Worm (Caenorhabditis elegans) whole organism, L4 larva: ENCODE results near the gene sre-30.

ENCODE experiments used
- D1046.2 ChIP-seq: fragments of 200-800 bp; sonication (Bioruptor generic); IDR thresholded peaks from 2 replicates; pipeline ENCODE4 v1.3.6; 2022; ENCODE audit warnings: missing genetic modification characterization, missing compliant biosample characterization
- F26F4.8 ChIP-seq: fragments of 200-800 bp; sonication (Bioruptor generic); conservative IDR thresholded peaks from 2 replicates; pipeline ENCODE4 v1.3.6; 2022; ENCODE audit warnings: missing genetic modification characterization, missing compliant biosample characterization
- R02D3.7 ChIP-seq: fragments of 150-350 bp; sonication (generic microtip); optimal IDR thresholded peaks from 3 replicates; lab custom pipeline; 2014; ENCODE audit warnings: missing biosample characterization, missing genetic modification characterization
- T20F7.1 ChIP-seq: fragments of 200-800 bp; sonication (Bioruptor generic); optimal IDR thresholded peaks from 2 replicates; lab custom pipeline; 2018; ENCODE audit warnings: mild to moderate bottlenecking, missing genetic modification characterization, missing compliant biosample characterization
- T26A8.4 ChIP-seq: fragments of 200-800 bp; sonication (Bioruptor generic); IDR thresholded peaks from 2 replicates; pipeline ENCODE4 v1.3.6; 2022; ENCODE audit warnings: missing genetic modification characterization, missing compliant biosample characterization
- Y105C5A.15 ChIP-seq: fragments of 200-800 bp; sonication (Bioruptor generic); IDR thresholded peaks from 2 replicates; pipeline ENCODE4 v1.3.6; 2022; ENCODE audit warnings: missing genetic modification characterization, missing compliant biosample characterization
- Y48G9A.11 ChIP-seq: fragments of 200-800 bp; sonication (Bioruptor generic); IDR thresholded peaks from 2 replicates; pipeline ENCODE4 v1.3.6; 2022; ENCODE audit warnings: missing genetic modification reagents, missing genetic modification characterization, missing compliant biosample characterization
- Y75B8A.6 ChIP-seq: fragments of 200-800 bp; sonication (Bioruptor generic); IDR thresholded peaks from 2 replicates; pipeline ENCODE4 v1.3.6; 2022; ENCODE audit warnings: missing genetic modification reagents, missing genetic modification characterization, missing compliant biosample characterization
- ZK337.2 ChIP-seq: fragments of 200-800 bp; sonication (Bioruptor generic); IDR thresholded peaks from 2 replicates; pipeline ENCODE4 v1.3.6; 2022; ENCODE audit warnings: missing genetic modification reagents, missing genetic modification characterization, missing compliant biosample characterization
- ZK546.5 ChIP-seq, 2 experiments: sonication (generic microtip); optimal IDR thresholded peaks; 2 replicates each; lab custom pipeline; 2017; ENCODE audit warnings: missing biosample characterization in 2 of 2, missing genetic modification characterization in 2 of 2
- ceh-20 ChIP-seq: fragments of 200-800 bp; sonication (Bioruptor generic); IDR thresholded peaks from 2 replicates; pipeline ENCODE4 v1.3.6; 2022; ENCODE audit warnings: missing genetic modification reagents, missing genetic modification characterization, missing compliant biosample characterization
- ceh-28 ChIP-seq: fragments of 150-350 bp; optimal IDR thresholded peaks from 2 replicates; lab custom pipeline; 2014; ENCODE audit warnings: missing biosample characterization, missing genetic modification reagents, missing genetic modification characterization
- ceh-32 ChIP-seq: sonication (generic microtip); optimal IDR thresholded peaks from 2 replicates; lab custom pipeline; 2016; ENCODE audit warnings: mild to moderate bottlenecking, missing genetic modification characterization, missing compliant biosample characterization; ENCODE audit not compliant: poor library complexity
- dmd-6 ChIP-seq: fragments of 200-800 bp; sonication (Bioruptor generic); IDR thresholded peaks from 2 replicates; pipeline ENCODE4 v1.3.6; 2022; ENCODE audit warnings: missing genetic modification reagents, missing genetic modification characterization, missing compliant biosample characterization
- dpl-1 ChIP-seq: fragments of 150-350 bp; optimal IDR thresholded peaks from 2 replicates; lab custom pipeline; 2014; ENCODE audit warnings: missing biosample characterization, missing genetic modification reagents, missing genetic modification characterization
- dve-1 ChIP-seq: sonication (generic microtip); optimal IDR thresholded peaks from 2 replicates; lab custom pipeline; 2017; ENCODE audit warnings: antibody characterized with exemption, mild to moderate bottlenecking, missing genetic modification characterization, missing compliant biosample characterization; ENCODE audit not compliant: insufficient read depth
- fos-1 ChIP-seq: fragments of 150-350 bp; optimal IDR thresholded peaks from 2 replicates; lab custom pipeline; 2014; ENCODE audit warnings: missing biosample characterization, missing genetic modification characterization
- hif-1 ChIP-seq, 2 experiments: sonication (generic microtip); optimal IDR thresholded peaks; 2 replicates each; lab custom pipeline; 2016 to 2017; ENCODE audit warnings: missing compliant biosample characterization in 2 of 2, missing genetic modification characterization in 2 of 2, missing genetic modification reagents in 2 of 2, missing genotype in 2 of 2, mild to moderate bottlenecking in 1 of 2
- hlh-11 ChIP-seq: fragments of 200-800 bp; sonication (Bioruptor generic); optimal IDR thresholded peaks from 2 replicates; lab custom pipeline; 2018; ENCODE audit warnings: mild to moderate bottlenecking, missing genetic modification characterization, missing compliant biosample characterization
- hlh-30 ChIP-seq: sonication (generic microtip); optimal IDR thresholded peaks from 2 replicates; lab custom pipeline; 2017; ENCODE audit warnings: antibody characterized with exemption, mild to moderate bottlenecking, missing genetic modification characterization, missing compliant biosample characterization; ENCODE audit not compliant: insufficient read depth
- lsy-2 ChIP-seq, 2 experiments: fragments of 150-350 bp in 1 of 2; sonication (generic microtip) in 1 of 2; optimal IDR thresholded peaks; 2 replicates each; lab custom pipeline; 2014 to 2017; ENCODE audit warnings: missing biosample characterization in 2 of 2, missing genetic modification characterization in 2 of 2
- madf-5 ChIP-seq, 2 experiments: fragments of 200-800 bp; sonication (Bioruptor generic); IDR thresholded peaks; 2 replicates each; pipeline ENCODE4 v1.3.6; 2022; ENCODE audit warnings: missing compliant biosample characterization in 2 of 2, missing genetic modification characterization in 2 of 2
- madf-9 ChIP-seq: fragments of 200-800 bp; sonication (Bioruptor generic); conservative IDR thresholded peaks from 2 replicates; pipeline ENCODE4 v1.3.6; 2022; ENCODE audit warnings: missing genetic modification reagents, missing genetic modification characterization, missing compliant biosample characterization
- mep-1 ChIP-seq: fragments of 150-350 bp; sonication (generic microtip); optimal IDR thresholded peaks from 3 replicates; lab custom pipeline; 2014; ENCODE audit warnings: missing biosample characterization, missing genetic modification characterization
- mxl-2 ChIP-seq: fragments of 200-800 bp; sonication (Bioruptor generic); conservative IDR thresholded peaks from 2 replicates; pipeline ENCODE4 v1.3.6; 2022; ENCODE audit warnings: missing genetic modification reagents, missing genetic modification characterization, missing compliant biosample characterization
- mxl-3 ChIP-seq: fragments of 200-800 bp; sonication (Bioruptor generic); optimal IDR thresholded peaks from 2 replicates; lab custom pipeline; 2018; ENCODE audit warnings: mild to moderate bottlenecking, missing genetic modification characterization, missing compliant biosample characterization
- nhr-11 ChIP-seq: fragments of 150-350 bp; optimal IDR thresholded peaks from 2 replicates; lab custom pipeline; 2014; ENCODE audit warnings: missing biosample characterization, missing genetic modification characterization
- nhr-237 ChIP-seq: sonication (generic microtip); optimal IDR thresholded peaks from 2 replicates; lab custom pipeline; 2017; ENCODE audit warnings: missing biosample characterization, missing genetic modification characterization
- nhr-28 ChIP-seq: fragments of 150-350 bp; optimal IDR thresholded peaks from 2 replicates; lab custom pipeline; 2014; ENCODE audit warnings: missing biosample characterization, missing genetic modification characterization
- nhr-42 ChIP-seq: fragments of 200-800 bp; sonication (Bioruptor generic); IDR thresholded peaks from 2 replicates; pipeline ENCODE4 v1.3.6; 2022; ENCODE audit warnings: missing genetic modification characterization, missing compliant biosample characterization
- nhr-48 ChIP-seq: sonication (generic microtip); optimal IDR thresholded peaks from 2 replicates; lab custom pipeline; 2016; ENCODE audit warnings: mild to moderate bottlenecking, missing genetic modification characterization, missing compliant biosample characterization
- nhr-6 ChIP-seq: fragments of 150-350 bp; optimal IDR thresholded peaks from 2 replicates; lab custom pipeline; 2014; ENCODE audit warnings: missing biosample characterization, missing genetic modification characterization
- nhr-76 ChIP-seq: fragments of 150-350 bp; optimal IDR thresholded peaks from 2 replicates; lab custom pipeline; 2014; ENCODE audit warnings: missing biosample characterization, missing genetic modification characterization
- nhr-77 ChIP-seq: fragments of 150-350 bp; optimal IDR thresholded peaks from 2 replicates; lab custom pipeline; 2014; ENCODE audit warnings: missing biosample characterization, missing genetic modification characterization
- pha-4 ChIP-seq, 2 experiments: fragments of 150-350 bp in 1 of 2; fragments of 200-800 bp in 1 of 2; sonication (Bioruptor generic) in 1 of 2; IDR thresholded peaks in 1 of 2; optimal IDR thresholded peaks in 1 of 2; 2 replicates each; pipeline versions ENCODE4 v1.3.6 to Lab custom; 2014 to 2022; ENCODE audit warnings: missing genetic modification characterization in 2 of 2, missing genetic modification reagents in 2 of 2, missing biosample characterization in 1 of 2, missing compliant biosample characterization in 1 of 2
- pqm-1 ChIP-seq: sonication (generic microtip); optimal IDR thresholded peaks from 2 replicates; lab custom pipeline; 2017; ENCODE audit warnings: missing biosample characterization, missing genetic modification characterization
- rbr-2 ChIP-seq: sonication (generic microtip); optimal IDR thresholded peaks from 2 replicates; lab custom pipeline; 2016; ENCODE audit warnings: missing genotype, missing genetic modification characterization, missing compliant biosample characterization
- snpc-4 ChIP-seq: fragments of 150-350 bp; optimal IDR thresholded peaks from 2 replicates; lab custom pipeline; 2014; ENCODE audit warnings: missing biosample characterization, missing genetic modification characterization
- spr-1 ChIP-seq: sonication (generic microtip); optimal IDR thresholded peaks from 2 replicates; lab custom pipeline; 2016; ENCODE audit warnings: mild to moderate bottlenecking, missing genetic modification characterization, missing compliant biosample characterization
- unc-130 ChIP-seq: sonication (generic microtip); optimal IDR thresholded peaks from 2 replicates; lab custom pipeline; 2016; ENCODE audit warnings: missing genetic modification reagents, missing genetic modification characterization, missing compliant biosample characterization
- unc-62 ChIP-seq, 3 experiments: fragments of 150-350 bp in 1 of 3; sonication (generic microtip); optimal IDR thresholded peaks in 2 of 3; peaks in 1 of 3; 1 replicate in 1 of 3; 2 replicates in 2 of 3; lab custom pipeline; 2014 to 2017; ENCODE audit warnings: missing biosample characterization in 3 of 3, missing genetic modification characterization in 3 of 3, missing genetic modification reagents in 3 of 3, missing genotype in 1 of 3
- vab-7 ChIP-seq: fragments of 200-800 bp; sonication (Bioruptor generic); IDR thresholded peaks from 2 replicates; pipeline ENCODE4 v1.3.6; 2022; ENCODE audit warnings: missing genetic modification reagents, missing genetic modification characterization, missing compliant biosample characterization

Gene sre-30

DNA sequence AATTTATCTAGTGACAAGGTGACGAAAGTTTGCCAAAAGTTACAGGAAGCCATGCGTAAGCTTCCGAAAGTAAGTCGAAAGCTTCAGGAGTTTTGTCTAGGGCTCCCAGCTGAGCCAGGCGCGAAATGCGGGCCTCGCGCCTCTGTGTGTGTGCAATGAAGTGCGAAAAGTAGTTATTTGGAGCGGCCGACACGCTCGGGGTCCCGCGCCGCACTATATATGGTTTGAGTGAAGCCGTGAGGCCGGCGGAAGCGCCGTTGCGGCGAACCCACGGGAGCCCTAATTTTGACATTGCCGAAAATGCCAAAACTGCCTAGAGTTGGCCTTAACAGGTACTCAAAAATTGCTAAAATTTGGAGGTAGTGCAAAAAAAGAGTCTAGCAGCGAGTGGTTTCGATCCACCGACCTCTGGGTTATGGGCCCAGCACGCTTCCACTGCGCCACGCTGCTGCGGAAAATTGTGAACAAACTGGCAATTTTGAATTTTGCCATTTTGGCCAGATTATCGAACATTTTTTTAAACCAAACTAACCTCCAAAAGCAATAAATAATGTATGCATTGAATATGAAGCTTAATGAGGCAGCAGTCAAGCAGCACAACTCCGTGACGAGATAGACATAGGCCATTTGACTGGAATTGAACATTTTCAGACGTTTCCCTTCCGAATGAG lies 29.0 kb upstream of the sre-30 start (continued):
- TF ChIP-seq Y48G9A.11 (GFP tag; lab: Robert Waterston, UW) = no peak
- TF ChIP-seq nhr-28 (tag; lab: Kevin White, UChicago) = no peak
- TF ChIP-seq ZK546.5 (tag; optimal IDR thresholded peaks at IDR 0.05; lab: Kevin White, UChicago) = no peak
- TF ChIP-seq pha-4 (GFP tag; IDR thresholded peaks at IDR 0.05; lab: Robert Waterston, UW) = peak; percentile 18; the same call in 1 of the 2 replicates
- no peak for TF ChIP-seq pha-4 (tag; optimal IDR thresholded peaks at IDR 0.05; lab: Kevin White, UChicago)
- no peak for TF ChIP-seq ceh-28 (tag; lab: Kevin White, UChicago)
- no peak for TF ChIP-seq Y75B8A.6
- TF ChIP-seq ceh-32 (tag; lab: Kevin White, UChicago) = no peak
- no peak for TF ChIP-seq nhr-76
- TF ChIP-seq spr-1 (tag; lab: Kevin White, UChicago) = no peak
- no peak for TF ChIP-seq hif-1 (tag; optimal IDR thresholded peaks at IDR 0.05; lab: Kevin White, UChicago)
- no peak for TF ChIP-seq F26F4.8 (GFP tag; lab: Robert Waterston, UW)

DNA sequence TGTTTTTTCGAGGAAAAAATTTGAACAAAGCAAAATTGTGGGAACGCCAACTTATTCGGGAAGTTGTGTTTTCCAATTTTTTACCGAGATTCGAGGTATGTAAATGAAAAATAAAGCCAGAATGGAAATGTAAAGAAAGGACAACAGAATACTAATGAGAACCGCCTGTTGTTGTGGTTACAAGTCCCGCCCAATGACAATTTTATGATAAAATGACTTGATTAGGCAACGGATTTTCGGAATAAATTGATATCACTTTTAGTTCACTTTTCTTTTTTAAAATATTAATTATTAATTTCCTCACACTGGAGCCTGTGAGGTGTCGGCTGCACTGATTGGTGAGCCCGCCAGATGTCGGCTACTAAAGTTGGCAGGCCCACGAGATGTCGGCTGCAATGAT lies 26.1 kb upstream of the sre-30 start, which contains the start of gene dct-12:
Gene dct-12, minus strand, starts transcription at position 101 of the 400 bp plus-strand sequence.
- TF ChIP-seq mxl-3 (GFP tag; lab: Kevin White, UChicago) (no peak), unc-62 (GFP tag; optimal IDR thresholded peaks at IDR 0.05 in 1 of 2; lab: Kevin White, UChicago) (peak in 1 of 2 experiments; percentile 70), unc-62 (tag; optimal IDR thresholded peaks at IDR 0.05; lab: Kevin White, UChicago) (no peak)

DNA sequence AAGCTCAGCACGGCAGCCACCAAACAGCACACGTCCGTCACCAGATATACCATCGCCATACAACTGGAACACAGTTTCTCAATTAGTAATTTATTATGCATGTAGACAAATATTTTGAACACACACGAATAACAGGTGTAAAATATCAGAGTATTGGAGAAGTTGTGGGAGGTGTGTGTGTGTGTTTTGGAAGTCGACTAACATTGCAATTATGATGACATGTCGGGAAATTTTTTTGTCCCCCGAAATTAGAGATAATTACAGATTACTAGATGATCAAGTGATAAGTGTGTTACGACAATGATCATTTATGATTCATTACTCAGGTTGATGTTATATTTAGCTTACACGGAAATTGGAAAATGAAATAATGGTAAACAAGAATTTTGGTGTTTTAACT lies 23.4 kb upstream of the sre-30 start, which contains the start of gene Y57A10C.8:
Gene Y57A10C.8, minus strand, starts transcription at position 101 of the 400 bp plus-strand sequence.
- TF ChIP-seq rbr-2 (tag; lab: Kevin White, UChicago) = no peak
- no peak for TF ChIP-seq mxl-2 (GFP tag; lab: Robert Waterston, UW)
- no peak for TF ChIP-seq dmd-6 (GFP tag; lab: Robert Waterston, UW)
- no peak for TF ChIP-seq ceh-20 (GFP tag; lab: Robert Waterston, UW)
- TF ChIP-seq unc-62 (GFP tag; optimal IDR thresholded peaks at IDR 0.05 in 1 of 2; lab: Kevin White, UChicago) = peak in 1 of 2 experiments; percentile 8
- TF ChIP-seq unc-62 (tag; optimal IDR thresholded peaks at IDR 0.05; lab: Kevin White, UChicago) = no peak

DNA sequence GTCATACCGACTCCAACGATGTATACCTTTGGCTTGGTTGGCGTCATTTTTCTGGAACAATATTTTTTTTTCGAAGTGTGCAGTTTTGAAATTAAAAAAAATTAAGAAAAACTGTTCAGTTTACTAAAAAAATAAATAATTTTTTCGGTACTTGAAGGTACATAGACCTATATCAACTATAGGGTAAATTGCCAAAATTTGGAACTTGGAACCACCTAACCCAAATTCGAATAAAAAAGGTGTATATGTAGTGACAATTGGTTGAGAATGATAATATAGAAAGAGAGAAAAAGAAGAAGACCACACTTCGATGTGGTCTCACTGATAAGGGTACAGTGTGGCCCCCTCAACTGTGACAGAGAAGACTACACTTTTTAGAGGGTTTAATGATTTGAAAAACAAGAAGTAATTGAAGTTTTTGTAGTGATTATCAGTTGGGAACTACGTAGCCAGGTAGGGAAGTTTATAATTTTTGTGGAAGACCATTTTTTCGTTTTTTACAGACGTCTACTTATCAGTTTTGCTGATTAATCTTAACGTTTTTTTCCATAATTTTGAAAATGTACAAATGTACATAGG lies 19.4 kb upstream of the sre-30 start, which contains the start of gene daf-22:
Gene daf-22, minus strand, starts transcription at position 51 of the 579 bp plus-strand sequence.
- TF ChIP-seq nhr-42 (GFP tag; lab: Robert Waterston, UW) (no peak), nhr-28 (tag; lab: Kevin White, UChicago) (peak; percentile 100), madf-5 (GFP tag; IDR thresholded peaks at IDR 0.05; lab: Robert Waterston, UW) (no peak), hlh-11 (peak; percentile 70), dmd-6 (GFP tag; lab: Robert Waterston, UW) (peak; percentile 74), fos-1 (tag; lab: Kevin White, UChicago) (no peak), nhr-77 (tag; lab: Kevin White, UChicago) (peak; percentile 72), mep-1 (tag; lab: Kevin White, UChicago) (peak; percentile 53), nhr-11 (no peak), ceh-28 (tag; lab: Kevin White, UChicago) (no peak), D1046.2 (GFP tag; lab: Robert Waterston, UW) (no peak), dpl-1 (GFP tag; lab: Kevin White, UChicago) (no peak), vab-7 (GFP tag; lab: Robert Waterston, UW) (no peak), R02D3.7 (tag; lab: Kevin White, UChicago) (no peak), Y105C5A.15 (no peak), pqm-1 (tag; lab: Kevin White, UChicago) (peak; percentile 76), lsy-2 (tag; optimal IDR thresholded peaks at IDR 0.05; lab: Kevin White, UChicago) (peak in 1 of 2 experiments; percentile 40), dve-1 (tag; lab: Kevin White, UChicago) (peak; percentile 93), nhr-237 (tag; lab: Kevin White, UChicago) (no peak), nhr-6 (tag; lab: Kevin White, UChicago) (peak; percentile 36), nhr-48 (tag; lab: Kevin White, UChicago) (no peak), snpc-4 (tag; lab: Kevin White, UChicago) (no peak), T20F7.1 (GFP tag; lab: Kevin White, UChicago) (no peak), T26A8.4 (GFP tag; lab: Robert Waterston, UW) (no peak), unc-130 (GFP tag; lab: Kevin White, UChicago) (no peak), ZK337.2 (GFP tag; lab: Robert Waterston, UW) (no peak), hlh-30 (no peak), ZK546.5 (tag; optimal IDR thresholded peaks at IDR 0.05; lab: Kevin White, UChicago) (no peak), madf-9 (GFP tag; lab: Robert Waterston, UW) (no peak)
